Fruit fly (Drosophila melanogaster): ENCODE results near the gene CG7920.

- no peak for TF ChIP-seq CG8765 (GFP tag; IDR thresholded peaks at IDR 0.05)
- TF ChIP-seq wor (GFP tag; IDR thresholded peaks at IDR 0.05), result no peak
- no peak for TF ChIP-seq Dll (GFP tag; IDR thresholded peaks at IDR 0.05; ENCODE audit: partially characterized antibody)
- TF ChIP-seq abd-A (tag; optimal IDR thresholded peaks at IDR 0.05), result no peak
- TF ChIP-seq CG17361 (GFP tag; IDR thresholded peaks at IDR 0.05), result no peak
- no peak for TF ChIP-seq CG12659 (GFP tag; optimal IDR thresholded peaks at IDR 0.05)
Measured at dm6 chr3R:30000286-30000685, 14.8 kb downstream of the CG7920 start, which contains the start of gene Tace.
